Worm (Caenorhabditis elegans) whole organism, L4 larva: ENCODE results near the gene R12G8.1.
A peak's percentile ranks its signal among the peaks of the same experiment; 100 is the strongest.

Source experiments
- F49E8.2 ChIP-seq: sonication (generic microtip); optimal IDR thresholded peaks from 2 replicates; lab custom pipeline; 2016; ENCODE audit warnings: missing compliant biosample characterization, mild to moderate bottlenecking, missing genetic modification characterization, borderline replicate concordance
- R02D3.7 ChIP-seq: fragments of 150-350 bp; sonication (generic microtip); optimal IDR thresholded peaks from 3 replicates; lab custom pipeline; 2014; ENCODE audit warnings: missing biosample characterization, missing genetic modification characterization
- Y105C5A.15 ChIP-seq: fragments of 200-800 bp; sonication (Bioruptor generic); IDR thresholded peaks from 2 replicates; pipeline ENCODE4 v1.3.6; 2022; ENCODE audit warnings: missing genetic modification characterization, missing compliant biosample characterization
- Y5F2A.4 ChIP-seq: fragments of 200-800 bp; sonication (Bioruptor generic); optimal IDR thresholded peaks from 2 replicates; lab custom pipeline; 2018; ENCODE audit warnings: mild to moderate bottlenecking, missing genetic modification characterization, missing compliant biosample characterization
- Y75B8A.6 ChIP-seq: fragments of 200-800 bp; sonication (Bioruptor generic); IDR thresholded peaks from 2 replicates; pipeline ENCODE4 v1.3.6; 2022; ENCODE audit warnings: missing genetic modification reagents, missing genetic modification characterization, missing compliant biosample characterization
- ZK337.2 ChIP-seq: fragments of 200-800 bp; sonication (Bioruptor generic); IDR thresholded peaks from 2 replicates; pipeline ENCODE4 v1.3.6; 2022; ENCODE audit warnings: missing genetic modification reagents, missing genetic modification characterization, missing compliant biosample characterization
- ZK546.5 ChIP-seq, 2 experiments: sonication (generic microtip); optimal IDR thresholded peaks; 2 replicates each; lab custom pipeline; 2017; ENCODE audit warnings: missing biosample characterization in 2 of 2, missing genetic modification characterization in 2 of 2
- aly-2 ChIP-seq: sonication (generic microtip); optimal IDR thresholded peaks from 2 replicates; lab custom pipeline; 2018; ENCODE audit warnings: missing biosample characterization, missing genetic modification characterization
- arid-1 ChIP-seq: fragments of 200-800 bp; sonication (Bioruptor generic); conservative IDR thresholded peaks from 2 replicates; pipeline ENCODE4 v1.3.6; 2022; ENCODE audit warnings: missing genetic modification reagents, missing genetic modification characterization, missing compliant biosample characterization
- ceh-20 ChIP-seq: fragments of 200-800 bp; sonication (Bioruptor generic); IDR thresholded peaks from 2 replicates; pipeline ENCODE4 v1.3.6; 2022; ENCODE audit warnings: missing genetic modification reagents, missing genetic modification characterization, missing compliant biosample characterization
- ceh-32 ChIP-seq: sonication (generic microtip); optimal IDR thresholded peaks from 2 replicates; lab custom pipeline; 2016; ENCODE audit warnings: mild to moderate bottlenecking, missing genetic modification characterization, missing compliant biosample characterization; ENCODE audit not compliant: poor library complexity
- ceh-82 ChIP-seq: sonication (generic microtip); optimal IDR thresholded peaks from 2 replicates; lab custom pipeline; 2017; ENCODE audit warnings: missing biosample characterization, missing genetic modification characterization
- daf-16 ChIP-seq, 3 experiments: sonication (generic microtip); optimal IDR thresholded peaks; 2 replicates each; lab custom pipeline; 2016 to 2017; ENCODE audit warnings: missing genetic modification characterization in 3 of 3, missing genetic modification reagents in 3 of 3, mild to moderate bottlenecking in 2 of 3, missing compliant biosample characterization in 2 of 3, missing biosample characterization in 1 of 3, moderate library complexity in 1 of 3
- daf-19 ChIP-seq: fragments of 200-800 bp; sonication (Bioruptor generic); conservative IDR thresholded peaks from 2 replicates; pipeline ENCODE4 v1.3.6; 2022; ENCODE audit warnings: missing genetic modification characterization, missing compliant biosample characterization
- dmd-6 ChIP-seq: fragments of 200-800 bp; sonication (Bioruptor generic); IDR thresholded peaks from 2 replicates; pipeline ENCODE4 v1.3.6; 2022; ENCODE audit warnings: missing genetic modification reagents, missing genetic modification characterization, missing compliant biosample characterization
- duxl-1 ChIP-seq: sonication (generic microtip); optimal IDR thresholded peaks from 2 replicates; lab custom pipeline; 2016; ENCODE audit warnings: mild to moderate bottlenecking, missing genetic modification characterization, moderate library complexity, missing compliant biosample characterization; ENCODE audit not compliant: poor library complexity
- dve-1 ChIP-seq: sonication (generic microtip); optimal IDR thresholded peaks from 2 replicates; lab custom pipeline; 2017; ENCODE audit warnings: antibody characterized with exemption, mild to moderate bottlenecking, missing genetic modification characterization, missing compliant biosample characterization; ENCODE audit not compliant: insufficient read depth
- gei-8 ChIP-seq: fragments of 200-800 bp; sonication (Bioruptor generic); optimal IDR thresholded peaks from 2 replicates; lab custom pipeline; 2018; ENCODE audit warnings: mild to moderate bottlenecking, missing genetic modification characterization, missing compliant biosample characterization
- hlh-11 ChIP-seq: fragments of 200-800 bp; sonication (Bioruptor generic); optimal IDR thresholded peaks from 2 replicates; lab custom pipeline; 2018; ENCODE audit warnings: mild to moderate bottlenecking, missing genetic modification characterization, missing compliant biosample characterization
- hmg-1.1 ChIP-seq: fragments of 200-800 bp; sonication (Bioruptor generic); IDR thresholded peaks from 2 replicates; pipeline ENCODE4 v1.3.6; 2022; ENCODE audit warnings: missing genetic modification reagents, missing genetic modification characterization, missing compliant biosample characterization
- lim-7 ChIP-seq: fragments of 200-800 bp; sonication (Bioruptor generic); IDR thresholded peaks from 2 replicates; pipeline ENCODE4 v1.3.6; 2022; ENCODE audit warnings: missing genetic modification characterization, missing compliant biosample characterization
- lin-1 ChIP-seq: fragments of 200-800 bp; sonication (Bioruptor generic); IDR thresholded peaks from 2 replicates; pipeline ENCODE4 v1.3.6; 2022; ENCODE audit warnings: missing genetic modification reagents, missing genetic modification characterization, missing compliant biosample characterization
- lin-29 ChIP-seq: fragments of 200-800 bp; sonication (Bioruptor generic); IDR thresholded peaks from 2 replicates; pipeline ENCODE4 v1.3.6; 2022; ENCODE audit warnings: missing genetic modification reagents, missing genetic modification characterization, missing compliant biosample characterization
- lsy-2 ChIP-seq, 2 experiments: fragments of 150-350 bp in 1 of 2; sonication (generic microtip) in 1 of 2; optimal IDR thresholded peaks; 2 replicates each; lab custom pipeline; 2014 to 2017; ENCODE audit warnings: missing biosample characterization in 2 of 2, missing genetic modification characterization in 2 of 2
- mdl-1 ChIP-seq, 2 experiments: fragments of 150-350 bp in 1 of 2; sonication (generic microtip) in 1 of 2; optimal IDR thresholded peaks; 2 replicates each; lab custom pipeline; 2014 to 2017; ENCODE audit warnings: missing biosample characterization in 2 of 2, missing genetic modification characterization in 2 of 2
- mdt-29 ChIP-seq: fragments of 200-800 bp; sonication (Bioruptor generic); IDR thresholded peaks from 2 replicates; pipeline ENCODE4 v1.3.6; 2022; ENCODE audit warnings: missing genetic modification reagents, missing genetic modification characterization, missing compliant biosample characterization
- mep-1 ChIP-seq: fragments of 150-350 bp; sonication (generic microtip); optimal IDR thresholded peaks from 3 replicates; lab custom pipeline; 2014; ENCODE audit warnings: missing biosample characterization, missing genetic modification characterization
- mxl-3 ChIP-seq: fragments of 200-800 bp; sonication (Bioruptor generic); optimal IDR thresholded peaks from 2 replicates; lab custom pipeline; 2018; ENCODE audit warnings: mild to moderate bottlenecking, missing genetic modification characterization, missing compliant biosample characterization
- nhr-10 ChIP-seq: fragments of 150-350 bp; optimal IDR thresholded peaks from 2 replicates; lab custom pipeline; 2014; ENCODE audit warnings: missing biosample characterization, missing genetic modification characterization
- nhr-102 ChIP-seq: sonication (generic microtip); optimal IDR thresholded peaks from 2 replicates; lab custom pipeline; 2016; ENCODE audit warnings: mild to moderate bottlenecking, missing genetic modification characterization, moderate library complexity, missing compliant biosample characterization
- nhr-11 ChIP-seq: fragments of 150-350 bp; optimal IDR thresholded peaks from 2 replicates; lab custom pipeline; 2014; ENCODE audit warnings: missing biosample characterization, missing genetic modification characterization
- nhr-237 ChIP-seq: sonication (generic microtip); optimal IDR thresholded peaks from 2 replicates; lab custom pipeline; 2017; ENCODE audit warnings: missing biosample characterization, missing genetic modification characterization
- nhr-28 ChIP-seq: fragments of 150-350 bp; optimal IDR thresholded peaks from 2 replicates; lab custom pipeline; 2014; ENCODE audit warnings: missing biosample characterization, missing genetic modification characterization
- nhr-48 ChIP-seq: sonication (generic microtip); optimal IDR thresholded peaks from 2 replicates; lab custom pipeline; 2016; ENCODE audit warnings: mild to moderate bottlenecking, missing genetic modification characterization, missing compliant biosample characterization
- nhr-6 ChIP-seq: fragments of 150-350 bp; optimal IDR thresholded peaks from 2 replicates; lab custom pipeline; 2014; ENCODE audit warnings: missing biosample characterization, missing genetic modification characterization
- pha-4 ChIP-seq, 2 experiments: fragments of 150-350 bp in 1 of 2; fragments of 200-800 bp in 1 of 2; sonication (Bioruptor generic) in 1 of 2; IDR thresholded peaks in 1 of 2; optimal IDR thresholded peaks in 1 of 2; 2 replicates each; pipeline versions ENCODE4 v1.3.6 to Lab custom; 2014 to 2022; ENCODE audit warnings: missing genetic modification characterization in 2 of 2, missing genetic modification reagents in 2 of 2, missing biosample characterization in 1 of 2, missing compliant biosample characterization in 1 of 2
- php-3 ChIP-seq: fragments of 200-800 bp; sonication (Bioruptor generic); IDR thresholded peaks from 2 replicates; pipeline ENCODE4 v1.3.6; 2022; ENCODE audit warnings: missing genetic modification reagents, missing genetic modification characterization, missing compliant biosample characterization
- rbr-2 ChIP-seq: sonication (generic microtip); optimal IDR thresholded peaks from 2 replicates; lab custom pipeline; 2016; ENCODE audit warnings: missing genotype, missing genetic modification characterization, missing compliant biosample characterization
- saeg-2 ChIP-seq: fragments of 200-800 bp; sonication (Bioruptor generic); IDR thresholded peaks from 2 replicates; pipeline ENCODE4 v1.3.6; 2022; ENCODE audit warnings: missing genetic modification reagents, missing genetic modification characterization, missing compliant biosample characterization
- set-16 ChIP-seq: fragments of 200-800 bp; sonication (Bioruptor generic); IDR thresholded peaks from 2 replicates; pipeline ENCODE4 v1.3.6; 2022; ENCODE audit warnings: missing genetic modification reagents, missing genetic modification characterization, missing compliant biosample characterization
- snpc-1.2 ChIP-seq: fragments of 200-800 bp; sonication (Bioruptor generic); IDR thresholded peaks from 2 replicates; pipeline ENCODE4 v1.3.6; 2022; ENCODE audit warnings: missing genetic modification reagents, missing genetic modification characterization, missing compliant biosample characterization
- snpc-4 ChIP-seq: fragments of 150-350 bp; optimal IDR thresholded peaks from 2 replicates; lab custom pipeline; 2014; ENCODE audit warnings: missing biosample characterization, missing genetic modification characterization
- spr-1 ChIP-seq: sonication (generic microtip); optimal IDR thresholded peaks from 2 replicates; lab custom pipeline; 2016; ENCODE audit warnings: mild to moderate bottlenecking, missing genetic modification characterization, missing compliant biosample characterization
- spr-3 ChIP-seq: fragments of 200-800 bp; sonication (Bioruptor generic); optimal IDR thresholded peaks from 2 replicates; lab custom pipeline; 2018; ENCODE audit warnings: mild to moderate bottlenecking, missing genetic modification characterization, missing compliant biosample characterization
- tra-1 ChIP-seq: fragments of 200-800 bp; sonication (Bioruptor generic); IDR thresholded peaks from 2 replicates; pipeline ENCODE4 v1.3.6; 2022; ENCODE audit warnings: missing genetic modification reagents, missing genetic modification characterization, missing compliant biosample characterization
- unc-130 ChIP-seq: sonication (generic microtip); optimal IDR thresholded peaks from 2 replicates; lab custom pipeline; 2016; ENCODE audit warnings: missing genetic modification reagents, missing genetic modification characterization, missing compliant biosample characterization
- unc-39 ChIP-seq: sonication (generic microtip); optimal IDR thresholded peaks from 2 replicates; lab custom pipeline; 2017; ENCODE audit warnings: missing biosample characterization, missing genetic modification characterization
- vab-7 ChIP-seq: fragments of 200-800 bp; sonication (Bioruptor generic); IDR thresholded peaks from 2 replicates; pipeline ENCODE4 v1.3.6; 2022; ENCODE audit warnings: missing genetic modification reagents, missing genetic modification characterization, missing compliant biosample characterization
- zag-1 ChIP-seq: fragments of 150-350 bp; optimal IDR thresholded peaks from 2 replicates; lab custom pipeline; 2014; ENCODE audit warnings: missing biosample characterization, missing genetic modification characterization
- zfp-3 ChIP-seq: fragments of 200-800 bp; sonication (Bioruptor generic); conservative IDR thresholded peaks from 2 replicates; pipeline ENCODE4 v1.3.6; 2022; ENCODE audit warnings: missing genetic modification reagents, missing genetic modification characterization, missing compliant biosample characterization
- zip-2 ChIP-seq: fragments of 150-350 bp; optimal IDR thresholded peaks from 2 replicates; lab custom pipeline; 2014; ENCODE audit warnings: missing biosample characterization, missing genetic modification characterization

The R12G8.1 gene

ce11 chrV:17752340-17752739, 3.3 kb upstream of the R12G8.1 start:
- TF ChIP-seq zfp-3 (GFP tag; lab: Robert Waterston, UW), result no peak
- TF ChIP-seq rbr-2 (tag; lab: Kevin White, UChicago), result no peak
- TF ChIP-seq spr-1, result no peak
- TF ChIP-seq zag-1 (tag; lab: Kevin White, UChicago), result no peak
- no peak for TF ChIP-seq aly-2
- peak; percentile 84 for TF ChIP-seq dmd-6 (GFP tag; lab: Robert Waterston, UW)
- no peak for TF ChIP-seq mep-1
- no peak for TF ChIP-seq lin-29 (GFP tag; lab: Robert Waterston, UW)
- 0 out of 2 replicates have a peak, but pooled peaks have one; percentile 36 for TF ChIP-seq ceh-20 (GFP tag; lab: Robert Waterston, UW)
- TF ChIP-seq nhr-102 (tag; lab: Kevin White, UChicago), result peak; percentile 37
- no peak for TF ChIP-seq ZK337.2 (GFP tag; lab: Robert Waterston, UW)
- TF ChIP-seq ceh-32, result no peak
- TF ChIP-seq php-3, result 0 out of 2 replicates have a peak, but pooled peaks have one; percentile 49
- no peak for TF ChIP-seq nhr-6 (tag; lab: Kevin White, UChicago)
- TF ChIP-seq snpc-1.2, result no peak
- no peak for TF ChIP-seq arid-1
- peak; percentile 66 for TF ChIP-seq hlh-11 (tag; lab: Kevin White, UChicago)
- no peak for TF ChIP-seq lin-1 (GFP tag; lab: Robert Waterston, UW)
- TF ChIP-seq set-16, result no peak
- no peak for TF ChIP-seq snpc-4
- TF ChIP-seq saeg-2 (GFP tag; lab: Robert Waterston, UW), result no peak
- TF ChIP-seq ZK546.5 (tag; optimal IDR thresholded peaks at IDR 0.05; lab: Kevin White, UChicago), result no peak
- TF ChIP-seq zip-2 (tag; lab: Kevin White, UChicago), result no peak
- no peak for TF ChIP-seq F49E8.2 (tag; lab: Kevin White, UChicago)
- TF ChIP-seq vab-7 (GFP tag; lab: Robert Waterston, UW), result no peak
- TF ChIP-seq Y75B8A.6 (GFP tag; lab: Robert Waterston, UW), result no peak
- no peak for TF ChIP-seq spr-3 (GFP tag; lab: Kevin White, UChicago)
- no peak for TF ChIP-seq R02D3.7 (tag; lab: Kevin White, UChicago)
- TF ChIP-seq nhr-11 (tag; lab: Kevin White, UChicago), result no peak
- TF ChIP-seq dve-1 (tag; lab: Kevin White, UChicago), result peak; percentile 69
- TF ChIP-seq gei-8, result no peak
- no peak for TF ChIP-seq mdl-1 (tag; optimal IDR thresholded peaks at IDR 0.05; lab: Kevin White, UChicago)
- no peak for TF ChIP-seq daf-19 (GFP tag; lab: Robert Waterston, UW)
- TF ChIP-seq ceh-82 (tag; lab: Kevin White, UChicago), result no peak
- TF ChIP-seq nhr-28 (tag; lab: Kevin White, UChicago), result peak; percentile 92
- TF ChIP-seq tra-1 (GFP tag; lab: Robert Waterston, UW), result peak; percentile 48; the same call in 1 of the 2 replicates
- TF ChIP-seq Y5F2A.4 (GFP tag; lab: Kevin White, UChicago), result no peak
- no peak for TF ChIP-seq unc-39 (tag; lab: Kevin White, UChicago)
- TF ChIP-seq duxl-1 (tag; lab: Kevin White, UChicago), result no peak
- no peak for TF ChIP-seq lim-7 (GFP tag; lab: Robert Waterston, UW)
- TF ChIP-seq nhr-48 (tag; lab: Kevin White, UChicago), result peak; percentile 38
- no peak for TF ChIP-seq Y105C5A.15
- TF ChIP-seq pha-4 (GFP tag; IDR thresholded peaks at IDR 0.05; lab: Robert Waterston, UW), result no peak
- peak; percentile 62 for TF ChIP-seq pha-4 (tag; optimal IDR thresholded peaks at IDR 0.05; lab: Kevin White, UChicago)
- TF ChIP-seq nhr-10 (tag; lab: Kevin White, UChicago), result no peak
- no peak for TF ChIP-seq mdt-29 (GFP tag; lab: Robert Waterston, UW)
- TF ChIP-seq daf-16 (GFP tag; optimal IDR thresholded peaks at IDR 0.05; lab: Kevin White, UChicago), result no peak
- peak; percentile 74 for TF ChIP-seq daf-16 (tag; optimal IDR thresholded peaks at IDR 0.05; lab: Kevin White, UChicago)
- no peak for TF ChIP-seq unc-130 (GFP tag; lab: Kevin White, UChicago)
- TF ChIP-seq hmg-1.1, result no peak
- no peak for TF ChIP-seq mxl-3 (GFP tag; lab: Kevin White, UChicago)
- TF ChIP-seq lsy-2 (tag; optimal IDR thresholded peaks at IDR 0.05; lab: Kevin White, UChicago), result no peak
- no peak for TF ChIP-seq nhr-237
